Fruit fly (Drosophila melanogaster) whole organism, pupa: ENCODE measurements around the gene Cyp6d5.

Experiments used
- CG10348 ChIP-seq: fragments of 200-800 bp; sonication (Bioruptor generic); IDR thresholded peaks from 2 replicates; pipeline ENCODE4 v1.3.6; 2022; ENCODE audit warnings: missing biosample characterization, missing genetic modification characterization
- CG12605 ChIP-seq: fragments of 200-800 bp; sonication (Bioruptor generic); IDR thresholded peaks from 2 replicates; pipeline ENCODE4 v1.3.6; 2022; ENCODE audit warnings: missing biosample characterization, missing genetic modification characterization
- CG13204 ChIP-seq: fragments of 200-800 bp; sonication (Bioruptor generic); optimal IDR thresholded peaks from 2 replicates; lab custom pipeline; 2018; ENCODE audit warnings: missing biosample characterization, mild to moderate bottlenecking, missing genetic modification characterization, moderate library complexity
- CG14655 ChIP-seq: fragments of 200-800 bp; sonication (Bioruptor generic); optimal IDR thresholded peaks from 3 replicates; lab custom pipeline; 2017; ENCODE audit warnings: mild to moderate bottlenecking, missing biosample characterization, missing genetic modification reagents, missing genetic modification characterization
- CG15710 ChIP-seq: fragments of 200-800 bp; sonication (Bioruptor generic); optimal IDR thresholded peaks from 2 replicates; lab custom pipeline; 2018; ENCODE audit warnings: missing biosample characterization, mild to moderate bottlenecking, missing genetic modification characterization, moderate library complexity
- CG17806 ChIP-seq: fragments of 200-800 bp; sonication (Bioruptor generic); optimal IDR thresholded peaks from 2 replicates; lab custom pipeline; 2018; ENCODE audit warnings: missing biosample characterization, mild to moderate bottlenecking, missing genetic modification characterization, moderate library complexity
- CG32121 ChIP-seq: fragments of 200-800 bp; sonication (Bioruptor generic); IDR thresholded peaks from 2 replicates; pipeline ENCODE4 v1.3.6; 2022; ENCODE audit warnings: missing biosample characterization, missing genetic modification characterization
- CG34367 ChIP-seq: fragments of 200-800 bp; sonication (Bioruptor generic); optimal IDR thresholded peaks from 2 replicates; lab custom pipeline; 2018; ENCODE audit warnings: missing biosample characterization, mild to moderate bottlenecking, missing genetic modification characterization
- CG4496 ChIP-seq: fragments of 200-800 bp; sonication (Bioruptor generic); IDR thresholded peaks from 3 replicates; pipeline ENCODE4 v1.3.6; 2022; ENCODE audit warnings: missing biosample characterization, missing genetic modification characterization
- CG8159 ChIP-seq: fragments of 200-800 bp; sonication (Bioruptor generic); optimal IDR thresholded peaks from 3 replicates; lab custom pipeline; 2018; ENCODE audit warnings: missing biosample characterization, mild to moderate bottlenecking, missing genetic modification characterization, moderate library complexity
- CG8301 ChIP-seq: fragments of 200-800 bp; sonication (Bioruptor generic); optimal IDR thresholded peaks from 2 replicates; lab custom pipeline; 2018; ENCODE audit warnings: missing biosample characterization, mild to moderate bottlenecking, missing genetic modification characterization
- CG9948 ChIP-seq: fragments of 200-800 bp; sonication (Bioruptor generic); optimal IDR thresholded peaks from 2 replicates; lab custom pipeline; 2018; ENCODE audit warnings: missing biosample characterization, mild to moderate bottlenecking, missing genetic modification characterization, moderate library complexity
- D1 ChIP-seq: fragments of 200-800 bp; sonication (Bioruptor generic); optimal IDR thresholded peaks from 2 replicates; lab custom pipeline; 2018; ENCODE audit warnings: missing biosample characterization, mild to moderate bottlenecking, missing genetic modification characterization, moderate library complexity
- EcR ChIP-seq: fragments of 200-800 bp; sonication (Bioruptor generic); optimal IDR thresholded peaks from 3 replicates; lab custom pipeline; 2019; ENCODE audit warnings: missing biosample characterization, missing genetic modification characterization, mild to moderate bottlenecking, moderate library complexity, missing genetic modification reagents
- Ets98B ChIP-seq: fragments of 200-800 bp; sonication (Bioruptor generic); IDR thresholded peaks from 2 replicates; pipeline ENCODE4 v1.3.6; 2022; ENCODE audit warnings: missing biosample characterization, missing genetic modification characterization
- Pif1A ChIP-seq: fragments of 200-800 bp; sonication (Bioruptor generic); optimal IDR thresholded peaks from 3 replicates; lab custom pipeline; 2016; ENCODE audit warnings: missing biosample characterization, missing genetic modification characterization
- Pif1B ChIP-seq: fragments of 200-800 bp; sonication (Bioruptor generic); optimal IDR thresholded peaks from 3 replicates; lab custom pipeline; 2016; ENCODE audit warnings: missing biosample characterization, missing genetic modification characterization
- Snoo ChIP-seq: fragments of 200-800 bp; sonication (Bioruptor generic); optimal IDR thresholded peaks from 3 replicates; lab custom pipeline; 2017; ENCODE audit warnings: missing biosample characterization, mild to moderate bottlenecking, missing genetic modification characterization, inconsistent platforms
- fd96Ca ChIP-seq: fragments of 200-800 bp; sonication (Bioruptor generic); IDR thresholded peaks from 3 replicates; pipeline ENCODE4 v1.3.6; 2022; ENCODE audit warnings: missing biosample characterization, missing genetic modification characterization
- gl ChIP-seq: fragments of 200-800 bp; sonication (Bioruptor generic); optimal IDR thresholded peaks from 2 replicates; lab custom pipeline; 2018; ENCODE audit warnings: missing biosample characterization, mild to moderate bottlenecking, missing genetic modification characterization
- rn ChIP-seq: fragments of 200-800 bp; sonication (Bioruptor generic); IDR thresholded peaks from 2 replicates; pipeline ENCODE4 v1.3.6; 2022; ENCODE audit warnings: missing biosample characterization, missing genetic modification characterization

The Cyp6d5 gene

DNA sequence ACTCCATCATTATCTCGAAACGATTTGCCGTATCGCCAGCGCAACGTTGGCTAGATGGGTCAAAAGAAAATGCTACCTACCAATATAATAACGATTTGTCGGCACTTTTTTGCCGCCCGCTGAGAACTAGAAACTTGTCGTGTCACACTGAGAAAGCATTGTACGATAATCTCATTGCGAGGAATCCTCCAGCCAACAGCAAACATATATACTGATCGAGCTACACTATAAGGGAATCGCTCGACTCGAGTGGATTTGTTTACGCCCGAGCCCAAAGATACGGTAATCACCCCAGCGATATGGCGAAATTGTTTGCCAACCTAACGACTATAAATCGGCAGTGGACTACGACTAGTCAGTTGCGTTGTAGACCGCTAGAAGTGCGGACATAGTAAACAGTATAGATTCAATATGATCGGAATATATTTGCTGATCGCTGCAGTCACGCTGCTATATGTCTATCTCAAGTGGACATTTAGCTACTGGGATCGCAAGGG lies at the start of gene Cyp6d5:
Gene Cyp6d5, plus strand, starts transcription at position 356 of the 497 bp plus-strand sequence.
- TF ChIP-seq Snoo (tag; lab: Kevin White, UChicago) (no peak), Ets98B (GFP tag; lab: Robert Waterston, UW) (no peak), Pif1B (GFP tag; lab: Kevin White, UChicago) (no peak), rn (GFP tag; lab: Robert Waterston, UW) (no peak), CG32121 (no peak), CG17806 (no peak), EcR (GFP tag; lab: Kevin White, UChicago) (no peak), gl (tag; lab: Kevin White, UChicago) (no peak), fd96Ca (GFP tag; lab: Robert Waterston, UW) (no peak), CG12605 (no peak), Pif1A (GFP tag; lab: Kevin White, UChicago) (no peak), CG9948 (no peak), D1 (tag; lab: Kevin White, UChicago) (no peak), CG34367 (no peak), CG4496 (GFP tag; lab: Robert Waterston, UW) (no peak)

DNA sequence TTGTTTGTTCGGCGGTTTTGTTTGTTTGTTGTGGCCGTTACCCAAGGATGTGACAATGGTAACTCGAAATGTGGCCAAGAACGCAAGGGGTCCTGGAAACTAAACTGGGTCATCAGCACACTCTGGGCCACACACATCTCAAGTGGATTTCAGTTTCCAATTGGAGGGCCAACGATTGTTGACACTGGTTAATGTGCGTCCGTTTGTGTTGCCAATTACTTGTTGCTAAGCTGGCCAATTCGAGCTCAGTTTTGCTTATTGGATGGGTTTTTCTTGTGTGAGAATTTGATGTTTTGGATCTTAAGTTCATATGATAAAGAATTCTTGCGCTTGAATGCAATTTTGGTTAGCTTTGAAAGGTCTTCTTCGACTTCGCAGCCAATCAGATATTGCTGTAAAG lies 48.1 kb upstream of the Cyp6d5 start:
- TF ChIP-seq EcR (GFP tag; lab: Kevin White, UChicago) (no peak), fd96Ca (GFP tag; lab: Robert Waterston, UW) (no peak), CG13204 (no peak), Pif1A (GFP tag; lab: Kevin White, UChicago) (no peak), CG34367 (no peak), CG4496 (GFP tag; lab: Robert Waterston, UW) (no peak), CG14655 (GFP tag; lab: Kevin White, UChicago) (no peak), rn (GFP tag; lab: Robert Waterston, UW) (no peak), CG32121 (no peak), D1 (tag; lab: Kevin White, UChicago) (no peak), CG8159 (tag; lab: Kevin White, UChicago) (no peak), Pif1B (GFP tag; lab: Kevin White, UChicago) (no peak), CG10348 (GFP tag; lab: Robert Waterston, UW) (no peak), CG8301 (tag; lab: Kevin White, UChicago) (no peak), CG12605 (no peak), gl (tag; lab: Kevin White, UChicago) (no peak), CG15710 (tag; lab: Kevin White, UChicago) (no peak), CG17806 (no peak)

DNA sequence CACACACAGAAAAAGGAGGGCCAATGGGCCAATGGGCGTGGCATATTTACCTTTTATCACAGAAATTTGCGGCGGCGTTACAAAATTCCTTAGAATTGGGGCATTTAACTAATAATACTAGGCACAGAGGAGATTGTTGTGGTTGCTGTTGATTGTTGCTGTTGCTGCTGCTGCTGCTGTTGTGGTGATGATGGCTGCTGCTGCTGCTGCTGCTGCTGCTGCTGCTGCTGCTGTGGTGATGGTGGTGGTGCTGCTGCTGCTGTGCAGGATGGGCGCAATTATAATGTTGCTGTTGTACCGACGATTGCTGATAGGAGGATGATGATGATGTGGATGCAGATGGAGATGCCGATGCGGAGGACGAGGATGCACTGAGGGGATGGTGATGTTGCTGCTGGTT lies 47.4 kb upstream of the Cyp6d5 start:
- TF ChIP-seq Ets98B (GFP tag; lab: Robert Waterston, UW): no peak

DNA sequence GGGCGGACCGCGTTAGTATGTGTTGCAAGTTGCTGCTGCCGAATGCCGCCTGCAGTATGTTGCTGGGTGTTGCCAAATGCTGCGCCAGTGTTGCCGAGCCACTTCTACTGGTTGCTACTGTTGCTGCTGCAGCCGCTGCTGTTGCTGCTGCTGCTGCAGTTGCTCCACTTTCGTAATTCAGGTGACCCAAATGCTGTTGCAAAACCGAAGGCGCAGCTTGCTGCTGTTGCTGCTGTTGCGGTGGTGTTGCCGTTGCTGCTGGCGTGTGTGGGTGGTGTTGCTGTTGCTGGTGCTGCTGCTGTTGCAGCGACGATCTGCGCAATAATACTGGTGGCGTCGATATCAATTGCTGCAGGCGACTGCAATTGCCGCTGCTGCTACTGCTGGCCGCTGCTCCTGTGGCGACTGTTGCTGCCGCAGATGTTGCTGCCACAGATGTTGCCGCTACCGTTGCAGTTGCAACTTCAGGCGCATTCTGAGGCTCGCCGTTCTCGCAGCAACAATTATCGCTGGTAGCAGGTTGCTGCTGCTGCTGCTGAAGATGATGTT lies 46.7 kb upstream of the Cyp6d5 start:
- no peak for TF ChIP-seq CG8301 (tag; lab: Kevin White, UChicago)
- no peak for TF ChIP-seq CG4496 (GFP tag; lab: Robert Waterston, UW)
- TF ChIP-seq CG13204: peak; percentile 0
- TF ChIP-seq CG12605: no peak
- peak; percentile 15; the same call in 1 of the 2 replicates for TF ChIP-seq Ets98B (GFP tag; lab: Robert Waterston, UW)

DNA sequence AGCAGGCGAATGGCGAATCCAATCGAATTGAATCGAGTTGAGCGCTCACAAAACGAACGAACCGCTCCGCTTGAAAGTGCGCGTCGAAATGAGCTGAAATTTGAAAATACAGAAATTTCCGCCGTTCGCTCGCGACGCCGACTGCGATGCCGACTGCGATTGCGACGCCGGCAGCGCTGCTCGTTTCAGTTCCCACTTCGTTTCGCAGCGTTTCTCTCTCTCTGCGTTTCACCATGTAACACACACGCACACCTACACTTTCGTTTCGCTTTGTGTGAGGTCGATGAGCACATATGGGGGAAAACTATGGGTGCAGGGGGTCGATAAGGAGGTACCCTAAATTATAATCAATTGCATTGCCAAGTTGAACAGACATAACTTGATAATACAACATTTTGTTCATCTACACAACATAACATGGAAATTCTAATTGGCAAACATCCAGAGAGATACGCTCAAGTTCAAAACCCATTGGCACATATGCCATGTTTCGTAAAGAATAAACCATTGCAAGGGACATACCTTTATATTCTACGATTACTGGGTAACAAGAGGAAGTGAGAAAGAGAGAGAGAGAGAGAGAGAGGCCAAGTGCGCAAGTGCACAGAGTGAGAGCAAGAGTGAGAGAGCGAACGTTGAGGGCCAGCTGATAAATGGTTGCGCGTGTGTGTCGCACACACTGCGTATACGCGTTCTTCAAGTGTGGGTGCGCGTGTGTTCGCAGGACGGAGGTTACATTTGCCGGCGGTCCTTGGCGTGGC lies 45.6 kb upstream of the Cyp6d5 start:
- TF ChIP-seq CG15710 (tag; lab: Kevin White, UChicago) (peak; percentile 93), Ets98B (GFP tag; lab: Robert Waterston, UW) (peak; percentile 87), gl (tag; lab: Kevin White, UChicago) (peak; percentile 88), CG34367 (peak; percentile 90), Pif1B (GFP tag; lab: Kevin White, UChicago) (peak; percentile 95), CG8159 (tag; lab: Kevin White, UChicago) (peak; percentile 94), D1 (tag; lab: Kevin White, UChicago) (peak; percentile 86), CG12605 (peak; percentile 53; the same call in 1 of the 2 replicates), CG14655 (GFP tag; lab: Kevin White, UChicago) (peak; percentile 95), CG17806 (peak; percentile 91), rn (GFP tag; lab: Robert Waterston, UW) (peak; percentile 87), CG9948 (peak; percentile 93), CG32121 (peak; percentile 91), EcR (GFP tag; lab: Kevin White, UChicago) (peak; percentile 99), CG13204 (peak; percentile 64), fd96Ca (GFP tag; lab: Robert Waterston, UW) (peak; percentile 95), Snoo (tag; lab: Kevin White, UChicago) (peak; percentile 96), CG4496 (GFP tag; lab: Robert Waterston, UW) (peak; percentile 89; the same call in 2 of the 3 replicates), Pif1A (GFP tag; lab: Kevin White, UChicago) (peak; percentile 97), CG8301 (tag; lab: Kevin White, UChicago) (peak; percentile 95), CG10348 (GFP tag; lab: Robert Waterston, UW) (peak; percentile 79)
